Worm (Caenorhabditis elegans) whole organism, L4/young adult: ENCODE data around the gene srab-2.

Source experiments
- dao-5 ChIP-seq: sonication (generic microtip); optimal IDR thresholded peaks from 2 replicates; lab custom pipeline; 2016; ENCODE audit warnings: missing genotype, missing genetic modification characterization, moderate library complexity, missing compliant biosample characterization
- him-1 ChIP-seq: sonication (generic microtip); optimal IDR thresholded peaks from 2 replicates; lab custom pipeline; 2016; ENCODE audit warnings: missing genotype, missing genetic modification reagents, missing genetic modification characterization, missing compliant biosample characterization

ce11 chrV:5113654-5114053 lies 8.8 kb upstream of the srab-2 start, which contains the start of gene C04F5.8:
- TF ChIP-seq him-1 (no peak), dao-5 (tag; lab: Kevin White, UChicago) (no peak)
